Fruit fly (Drosophila melanogaster) whole organism, prepupa: ENCODE measurements around the gene Gdh.

Experiments
- CG4318 ChIP-seq: fragments of 200-800 bp; sonication (Bioruptor generic); optimal IDR thresholded peaks from 3 replicates; lab custom pipeline; 2017; ENCODE audit warnings: missing biosample characterization, mild to moderate bottlenecking, missing genetic modification characterization
- CG6276 ChIP-seq: fragments of 200-800 bp; sonication (Bioruptor generic); optimal IDR thresholded peaks from 2 replicates; lab custom pipeline; 2017; ENCODE audit warnings: missing biosample characterization, mild to moderate bottlenecking, missing genetic modification characterization
- CG9139 ChIP-seq: fragments of 200-800 bp; sonication (Bioruptor generic); optimal IDR thresholded peaks from 3 replicates; lab custom pipeline; 2017; ENCODE audit warnings: missing biosample characterization, mild to moderate bottlenecking, missing genetic modification characterization
- ss ChIP-seq, 2 experiments: fragments of 200-800 bp; sonication (Bioruptor generic); optimal IDR thresholded peaks; 2 replicates in 1 of 2; 3 replicates in 1 of 2; lab custom pipeline; 2017 to 2018; ENCODE audit warnings: mild to moderate bottlenecking in 2 of 2, missing biosample characterization in 2 of 2, missing genetic modification characterization in 2 of 2, moderate library complexity in 1 of 2

DNA sequence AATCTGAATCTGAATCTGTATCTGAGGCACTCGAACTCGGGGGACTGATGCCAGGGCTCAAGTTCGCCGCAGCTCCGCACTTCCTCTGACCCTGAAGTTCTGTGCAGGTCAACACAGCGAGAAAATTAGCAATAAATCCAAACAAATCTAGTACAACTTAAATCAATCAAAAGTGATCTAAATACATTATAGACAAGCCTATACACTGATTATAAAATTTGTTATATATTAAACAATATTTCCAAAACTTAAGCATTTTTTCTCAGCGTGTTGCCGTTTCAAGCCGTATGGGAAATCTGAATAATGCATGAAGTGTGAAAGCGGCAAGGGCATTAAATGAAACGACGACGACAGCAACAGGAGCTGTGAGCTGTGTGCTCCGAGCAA is 27.9 kb downstream of the Gdh start:
- TF ChIP-seq CG6276 (GFP tag; lab: Kevin White, UChicago) (no peak), CG9139 (GFP tag; lab: Kevin White, UChicago) (peak; percentile 91), CG4318 (GFP tag; lab: Kevin White, UChicago) (peak; percentile 14), ss (GFP tag; optimal IDR thresholded peaks at IDR 0.05; lab: Kevin White, UChicago) (peak; percentile 88 to 97)
